Worm (Caenorhabditis elegans) whole organism, L3 larva: Measurements from ENCODE around the gene srj-29.

Source experiments
- aly-2 ChIP-seq: fragments of 150-350 bp; optimal IDR thresholded peaks from 2 replicates; lab custom pipeline; 2014; ENCODE audit warnings: missing biosample characterization, missing genetic modification characterization
- daf-12 ChIP-seq: fragments of 150-350 bp; optimal IDR thresholded peaks from 2 replicates; lab custom pipeline; 2014; ENCODE audit warnings: missing biosample characterization, missing genetic modification reagents, missing genetic modification characterization
- egl-27 ChIP-seq: sonication (generic microtip); optimal IDR thresholded peaks from 4 replicates; lab custom pipeline; 2017; ENCODE audit warnings: missing biosample characterization, missing genetic modification reagents, missing genetic modification characterization
- elt-2 ChIP-seq: sonication (generic microtip); optimal IDR thresholded peaks from 2 replicates; lab custom pipeline; 2016; ENCODE audit warnings: missing genetic modification reagents, mild to moderate bottlenecking, missing genetic modification characterization, missing compliant biosample characterization
- nhr-11 ChIP-seq: fragments of 150-350 bp; optimal IDR thresholded peaks from 2 replicates; lab custom pipeline; 2014; ENCODE audit warnings: missing biosample characterization, missing genetic modification characterization
- pqm-1 ChIP-seq: fragments of 150-350 bp; optimal IDR thresholded peaks from 2 replicates; lab custom pipeline; 2017; ENCODE audit warnings: missing biosample characterization, missing genetic modification characterization, inconsistent platforms

ce11 chrV:16032761-16033160 lies 42.7 kb upstream of the srj-29 start, which contains the start of gene T10C6.16:
- TF ChIP-seq pqm-1 (tag; lab: Kevin White, UChicago) (no peak), elt-2 (no peak), aly-2 (tag; lab: Kevin White, UChicago) (no peak), nhr-11 (tag; lab: Kevin White, UChicago) (no peak), daf-12 (no peak), egl-27 (tag; lab: Kevin White, UChicago) (no peak)
